Worm (Caenorhabditis elegans) whole organism, L4/young adult: ENCODE measurements around the gene gab-1.

Experiments used
- W03F9.2 ChIP-seq: fragments of 150-350 bp; optimal IDR thresholded peaks from 2 replicates; lab custom pipeline; 2014; ENCODE audit warnings: missing biosample characterization, missing genetic modification characterization
- dao-5 ChIP-seq: sonication (generic microtip); optimal IDR thresholded peaks from 2 replicates; lab custom pipeline; 2016; ENCODE audit warnings: missing genotype, missing genetic modification characterization, moderate library complexity, missing compliant biosample characterization
- him-1 ChIP-seq: sonication (generic microtip); optimal IDR thresholded peaks from 2 replicates; lab custom pipeline; 2016; ENCODE audit warnings: missing genotype, missing genetic modification reagents, missing genetic modification characterization, missing compliant biosample characterization

- no peak for TF ChIP-seq W03F9.2 (tag; lab: Kevin White, UChicago)
- no peak for TF ChIP-seq him-1 (tag; lab: Kevin White, UChicago)
- TF ChIP-seq dao-5 = no peak
Measured at ce11 chrIII:12773753-12774152, 5.8 kb downstream of the gab-1 start.
